Fruit fly (Drosophila melanogaster) whole organism, larva: Measurements from ENCODE around the gene mRpL33.
A peak's percentile ranks its signal among the peaks of the same experiment; 100 is the strongest.
"Not testable (repeated sequence)": the region's sequence is repeated elsewhere in the genome, so short reads cannot be mapped to it uniquely, and the experiment has no call there.

Experiments
- noc ChIP-seq: fragments of 200-800 bp; sonication (Bioruptor generic); optimal IDR thresholded peaks from 3 replicates; lab custom pipeline; 2019; ENCODE audit warnings: missing biosample characterization, mild to moderate bottlenecking, missing genetic modification characterization, moderate library complexity

Gene mRpL33

dm6 chrX:4322131-4322233, at the start of gene mRpL33:
Gene mRpL33, minus strand, starts transcription at chrX:4322231.
- TF ChIP-seq noc (tag; lab: Kevin White, UChicago) = no peak

DNA sequence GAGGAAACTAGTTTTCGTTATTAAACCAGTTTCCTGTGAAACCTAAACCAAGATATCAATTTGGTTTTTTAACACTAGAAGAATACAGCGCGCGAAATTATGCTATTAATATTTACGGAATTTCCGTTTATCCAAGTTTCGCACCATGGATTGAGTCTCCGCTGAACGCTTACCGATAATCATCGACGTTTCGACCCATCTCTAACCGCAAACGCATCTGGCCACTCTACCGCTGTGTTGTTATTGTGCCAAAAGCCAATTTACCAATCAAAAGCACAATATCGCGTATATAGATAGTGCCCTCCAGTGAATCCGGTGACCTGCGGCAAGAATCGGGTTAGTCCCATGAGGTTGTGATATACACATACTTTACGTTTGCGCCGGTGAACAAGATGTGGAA, 44.2 kb upstream of the mRpL33 start, which contains the start of gene CG3626:
CG3626 (plus strand) TSS at position 222 of the 400 bp plus-strand sequence.
- no peak for TF ChIP-seq noc (tag; lab: Kevin White, UChicago)

dm6 chrX:4358515-4358914, 36.5 kb upstream of the mRpL33 start:
- TF ChIP-seq noc (tag; lab: Kevin White, UChicago) = no peak

- no peak for TF ChIP-seq noc (tag; lab: Kevin White, UChicago)
These were observed 7.8 kb upstream of the mRpL33 start for dm6 chrX:4329809-4330208.

dm6 chrX:4329357-4329756, 7.3 kb upstream of the mRpL33 start, which contains the start of gene CG12693:
Gene CG12693, minus strand, starts transcription at chrX:4329457.
- TF ChIP-seq noc (tag; lab: Kevin White, UChicago) = no peak

DNA sequence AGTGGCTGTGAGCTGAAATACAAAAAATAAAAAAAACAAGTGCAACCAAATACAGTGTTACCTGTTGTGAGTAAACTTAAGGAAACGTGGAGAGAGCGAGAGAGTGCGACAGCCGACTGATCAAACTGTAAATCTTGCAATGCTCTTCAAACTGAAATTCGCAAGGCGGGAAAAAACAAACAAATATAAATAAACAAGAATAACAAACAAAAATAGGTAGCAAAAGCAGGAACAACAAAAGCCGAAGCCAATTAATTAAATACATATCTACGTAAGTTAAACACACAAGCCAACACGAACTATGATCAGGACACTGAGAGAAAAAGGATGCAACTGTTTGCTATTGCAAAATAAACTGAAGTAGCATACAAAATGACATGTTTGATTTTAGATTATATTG, 3.3 kb upstream of the mRpL33 start:
- no peak for TF ChIP-seq noc (tag; lab: Kevin White, UChicago)

DNA sequence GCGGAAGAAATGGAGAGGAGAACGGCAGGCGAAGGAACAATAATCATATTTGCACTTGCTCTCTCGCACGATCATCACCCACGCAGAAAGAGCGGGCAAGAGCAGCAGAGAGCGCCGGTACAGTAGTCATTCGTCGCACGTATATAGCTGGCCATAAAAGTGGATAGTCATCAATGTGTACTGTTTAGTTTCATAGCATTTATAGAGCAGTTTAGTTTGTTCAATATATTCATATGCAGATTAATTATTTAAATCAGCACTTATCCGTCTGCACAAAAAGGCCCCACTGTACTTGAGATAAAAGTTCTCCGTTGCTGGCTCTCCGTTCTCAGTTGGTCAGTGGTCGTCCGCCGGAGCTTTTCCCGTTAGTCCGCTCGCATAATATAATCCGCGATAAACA, 2.8 kb upstream of the mRpL33 start:
- TF ChIP-seq noc (tag; lab: Kevin White, UChicago) = peak; percentile 100

- peak; percentile 85 for TF ChIP-seq noc (tag; lab: Kevin White, UChicago)
These were observed 1.9 kb upstream of the mRpL33 start for dm6 chrX:4323911-4324368.

- TF ChIP-seq noc (tag; lab: Kevin White, UChicago) = peak; percentile 1
These were observed 491 bp upstream of the mRpL33 start, which contains the start of gene norpA for dm6 chrX:4322234-4323210. Gene norpA, plus strand, starts transcription at chrX:4322626.

dm6 chrX:4319240-4319639, 2.8 kb downstream of the mRpL33 start, which contains the start of gene NO66:
Gene NO66, plus strand, starts transcription at chrX:4319438.
- not testable (repeated sequence) for TF ChIP-seq noc (tag; lab: Kevin White, UChicago)

dm6 chrX:4318701-4319100, 3.3 kb downstream of the mRpL33 start, which contains the start of gene mei-9:
Gene mei-9, minus strand, starts transcription at chrX:4318801.
- TF ChIP-seq noc (tag; lab: Kevin White, UChicago) = not testable (repeated sequence)

DNA sequence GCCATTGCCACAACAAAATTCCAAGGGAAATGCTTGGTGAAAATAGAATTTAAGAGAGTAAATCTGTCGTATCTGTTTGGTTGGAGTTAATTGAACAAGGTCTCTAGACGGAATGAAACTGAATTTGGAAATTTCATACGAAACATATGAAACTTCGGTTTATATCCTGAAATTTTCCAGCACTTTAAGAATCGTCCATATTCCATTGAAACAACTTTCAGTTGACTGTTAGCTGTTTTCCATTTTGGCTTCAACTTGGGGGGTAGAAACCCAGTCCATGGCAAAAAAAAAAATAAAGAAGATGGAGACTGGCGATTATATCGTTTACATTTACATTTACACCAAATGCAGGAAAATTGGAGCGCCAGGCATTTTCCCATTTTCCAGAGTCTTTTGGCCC, 10.3 kb downstream of the mRpL33 start, which contains the start of gene CG15579:
CG15579 (minus strand) TSS at position 101 of the 400 bp plus-strand sequence.
- no peak for TF ChIP-seq noc (tag; lab: Kevin White, UChicago)

- no peak for TF ChIP-seq noc (tag; lab: Kevin White, UChicago)
These were observed 16.1 kb downstream of the mRpL33 start for dm6 chrX:4305980-4306379.

- no peak for TF ChIP-seq noc (tag; lab: Kevin White, UChicago)
These were observed 19.8 kb downstream of the mRpL33 start, which contains the start of gene CG12692 for dm6 chrX:4302246-4302645. Gene CG12692, minus strand, starts transcription at chrX:4302346.

- TF ChIP-seq noc (tag; lab: Kevin White, UChicago) = no peak
These were observed 28.6 kb downstream of the mRpL33 start for dm6 chrX:4293418-4293817.

DNA sequence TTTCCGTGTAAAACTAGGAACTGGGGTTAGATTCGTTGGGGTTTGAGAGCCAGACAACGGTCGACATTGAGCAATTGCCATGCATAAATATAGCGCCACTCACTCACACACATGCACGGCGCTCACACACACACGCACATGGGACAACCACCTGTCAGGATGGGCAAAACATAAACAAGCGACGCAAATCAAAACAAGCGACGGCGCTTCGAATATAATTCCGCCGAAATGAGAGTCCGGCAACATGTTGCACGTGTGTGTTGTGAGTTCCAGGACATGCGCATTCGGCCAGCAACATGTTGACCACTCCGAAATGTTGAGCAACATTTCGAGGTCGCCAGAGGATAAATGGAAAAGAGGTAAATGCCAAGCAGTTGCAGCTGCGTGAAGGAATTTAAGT, 41.3 kb downstream of the mRpL33 start:
- TF ChIP-seq noc (tag; lab: Kevin White, UChicago) = no peak

DNA sequence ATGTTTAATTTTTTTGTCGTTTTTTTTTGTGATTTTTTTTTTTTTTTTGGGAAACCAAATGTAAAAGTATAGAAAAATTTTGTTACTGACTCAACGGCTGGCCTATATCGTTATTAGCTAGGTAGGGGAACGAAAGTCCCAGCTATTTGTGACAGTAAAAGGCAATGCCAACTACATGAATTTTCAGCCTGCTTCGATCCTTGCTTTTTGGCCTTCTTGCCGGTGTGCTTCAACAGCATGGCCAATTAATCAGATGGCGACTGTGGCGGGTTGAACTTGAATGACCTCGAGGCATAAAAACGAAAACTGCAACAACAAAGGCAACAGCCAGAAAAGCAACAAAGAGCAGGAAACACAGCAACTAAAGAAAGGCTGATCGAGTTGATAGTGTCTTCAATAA, 44.2 kb downstream of the mRpL33 start, which contains the start of gene CG15578:
CG15578 (minus strand) TSS at position 101 of the 400 bp plus-strand sequence.
- no peak for TF ChIP-seq noc (tag; lab: Kevin White, UChicago)
